Fruit fly (Drosophila melanogaster) whole organism, embryonic: ENCODE data around the gene not.
A peak's percentile ranks its signal among the peaks of the same experiment; 100 is the strongest.

ENCODE experiments used
- BEAF-32 ChIP-seq: fragments of 200-800 bp; sonication (Bioruptor generic); optimal IDR thresholded peaks from 3 replicates; lab custom pipeline; 2017; ENCODE audit warnings: missing biosample characterization, missing genetic modification characterization, mild to moderate bottlenecking, moderate library complexity, missing genetic modification reagents
- Bdp1 ChIP-seq: fragments of 200-800 bp; sonication (Bioruptor generic); optimal IDR thresholded peaks from 3 replicates; lab custom pipeline; 2016; ENCODE audit warnings: missing biosample characterization, missing genetic modification characterization
- CG10147 ChIP-seq: fragments of 200-800 bp; sonication (Bioruptor generic); optimal IDR thresholded peaks from 2 replicates; lab custom pipeline; 2019; ENCODE audit warnings: missing biosample characterization, mild to moderate bottlenecking, missing genetic modification characterization, moderate library complexity
- CG11695 ChIP-seq: fragments of 200-800 bp; sonication (Bioruptor generic); IDR thresholded peaks from 3 replicates; pipeline ENCODE4 v1.3.6; 2022; ENCODE audit warnings: missing biosample characterization, missing genetic modification characterization
- CG11696 ChIP-seq: fragments of 200-800 bp; sonication (Bioruptor generic); IDR thresholded peaks from 2 replicates; pipeline ENCODE4 v1.3.6; 2022; ENCODE audit warnings: missing biosample characterization, missing genetic modification characterization
- CG12391 ChIP-seq: fragments of 200-800 bp; sonication (Bioruptor generic); optimal IDR thresholded peaks from 3 replicates; lab custom pipeline; 2018; ENCODE audit warnings: missing biosample characterization, mild to moderate bottlenecking, missing genetic modification characterization, moderate library complexity
- CG12659 ChIP-seq: fragments of 200-800 bp; sonication (Bioruptor generic); optimal IDR thresholded peaks from 3 replicates; lab custom pipeline; 2017; ENCODE audit warnings: mild to moderate bottlenecking, missing biosample characterization, missing genetic modification reagents, missing genetic modification characterization
- CG12744 ChIP-seq: fragments of 200-800 bp; sonication (Bioruptor generic); optimal IDR thresholded peaks from 2 replicates; lab custom pipeline; 2016; ENCODE audit warnings: missing biosample characterization, missing genetic modification characterization
- CG13624 ChIP-seq: fragments of 200-800 bp; sonication (Bioruptor generic); optimal IDR thresholded peaks from 2 replicates; lab custom pipeline; 2016; ENCODE audit warnings: missing biosample characterization, missing genetic modification characterization
- CG17829 ChIP-seq: fragments of 200-800 bp; optimal IDR thresholded peaks from 2 replicates; lab custom pipeline; 2019; ENCODE audit warnings: missing biosample characterization, mild to moderate bottlenecking, missing genetic modification characterization, moderate library complexity
- CG18476 ChIP-seq: fragments of 200-800 bp; sonication (Bioruptor generic); optimal IDR thresholded peaks from 2 replicates; lab custom pipeline; 2016; ENCODE audit warnings: missing biosample characterization, mild to moderate bottlenecking, missing genetic modification characterization
- CG30020 ChIP-seq: fragments of 200-800 bp; optimal IDR thresholded peaks from 2 replicates; lab custom pipeline; 2019; ENCODE audit warnings: missing biosample characterization, mild to moderate bottlenecking, missing genetic modification characterization, moderate library complexity
- CG31224 ChIP-seq: fragments of 200-800 bp; sonication (Bioruptor generic); IDR thresholded peaks from 2 replicates; pipeline ENCODE4 v1.3.6; 2022; ENCODE audit warnings: missing biosample characterization, missing genetic modification characterization
- CG34422 ChIP-seq: fragments of 200-800 bp; sonication (Bioruptor generic); IDR thresholded peaks from 3 replicates; pipeline ENCODE4 v1.3.6; 2022; ENCODE audit warnings: missing biosample characterization, missing genetic modification characterization
- CG4404 ChIP-seq: fragments of 200-800 bp; sonication (Bioruptor generic); IDR thresholded peaks from 2 replicates; pipeline ENCODE4 v1.3.6; 2022; ENCODE audit warnings: missing biosample characterization, missing genetic modification characterization
- CG4707 ChIP-seq: fragments of 200-800 bp; sonication (Bioruptor generic); optimal IDR thresholded peaks from 2 replicates; lab custom pipeline; 2018; ENCODE audit warnings: missing biosample characterization, mild to moderate bottlenecking, missing genetic modification characterization, moderate library complexity
- CG5953 ChIP-seq: fragments of 200-800 bp; sonication (Bioruptor generic); IDR thresholded peaks from 2 replicates; pipeline ENCODE4 v1.3.6; 2022; ENCODE audit warnings: missing biosample characterization, missing genetic modification characterization
- CG7987 ChIP-seq: fragments of 200-800 bp; sonication (Bioruptor generic); optimal IDR thresholded peaks from 2 replicates; lab custom pipeline; 2018; ENCODE audit warnings: missing biosample characterization, mild to moderate bottlenecking, missing genetic modification characterization, moderate library complexity
- CG8281 ChIP-seq: fragments of 200-800 bp; sonication (Bioruptor generic); optimal IDR thresholded peaks from 2 replicates; lab custom pipeline; 2018; ENCODE audit warnings: missing biosample characterization, mild to moderate bottlenecking, missing genetic modification characterization, moderate library complexity
- CHES-1-like ChIP-seq: fragments of 200-800 bp; sonication (Bioruptor generic); optimal IDR thresholded peaks from 2 replicates; lab custom pipeline; 2016; ENCODE audit warnings: missing biosample characterization, missing genetic modification characterization
- Dbx ChIP-seq: fragments of 200-800 bp; sonication (Bioruptor generic); IDR thresholded peaks from 3 replicates; pipeline ENCODE4 v1.3.6; 2022; ENCODE audit warnings: missing biosample characterization, missing genetic modification characterization
- Dfd ChIP-seq, 2 experiments: fragments of >200 bp; optimal IDR thresholded peaks; 2 replicates each; lab custom pipeline; 2017; ENCODE audit warnings: missing biosample characterization in 2 of 2, missing genetic modification characterization in 2 of 2
- Doc2 ChIP-seq: fragments of 200-800 bp; sonication (Bioruptor generic); IDR thresholded peaks from 2 replicates; pipeline ENCODE4 v1.3.6; 2022; ENCODE audit warnings: missing biosample characterization, missing genetic modification characterization
- HLH3B ChIP-seq: fragments of 200-800 bp; sonication (Bioruptor generic); IDR thresholded peaks from 2 replicates; pipeline ENCODE4 v1.3.6; 2022; ENCODE audit warnings: missing biosample characterization, missing genetic modification characterization
- HmgZ ChIP-seq: fragments of 200-800 bp; sonication (Bioruptor generic); optimal IDR thresholded peaks from 2 replicates; lab custom pipeline; 2018; ENCODE audit warnings: missing biosample characterization, mild to moderate bottlenecking, missing genetic modification characterization
- Hmx ChIP-seq: fragments of 200-800 bp; sonication (Bioruptor generic); optimal IDR thresholded peaks from 2 replicates; lab custom pipeline; 2016; ENCODE audit warnings: missing biosample characterization, missing genetic modification characterization
- Hr3 ChIP-seq: fragments of 200-800 bp; sonication (Bioruptor generic); optimal IDR thresholded peaks from 3 replicates; lab custom pipeline; 2016; ENCODE audit warnings: missing biosample characterization, missing genetic modification characterization
- Hr39 ChIP-seq: fragments of >200 bp; optimal IDR thresholded peaks from 2 replicates; lab custom pipeline; 2017
- Med ChIP-seq: fragments of 200-800 bp; sonication (Bioruptor generic); peaks from one replicate; lab custom pipeline; 2016; ENCODE audit warnings: missing biosample characterization, missing genetic modification characterization, mild to moderate bottlenecking, inconsistent platforms, moderate library complexity
- Mrtf ChIP-seq: fragments of 200-800 bp; sonication (Bioruptor generic); IDR thresholded peaks from 3 replicates; pipeline ENCODE4 v1.3.6; 2022; ENCODE audit warnings: missing biosample characterization, missing genetic modification characterization
- NC2β ChIP-seq: fragments of 200-800 bp; sonication (Bioruptor generic); optimal IDR thresholded peaks from 2 replicates; lab custom pipeline; 2016; ENCODE audit warnings: missing biosample characterization, missing genetic modification characterization
- Spps ChIP-seq: fragments of 200-800 bp; sonication (Bioruptor generic); optimal IDR thresholded peaks from 2 replicates; lab custom pipeline; 2018; ENCODE audit warnings: missing biosample characterization, mild to moderate bottlenecking, missing genetic modification characterization
- Sry-β ChIP-seq: fragments of 200-800 bp; sonication (Bioruptor generic); optimal IDR thresholded peaks from 2 replicates; lab custom pipeline; 2018; ENCODE audit warnings: missing biosample characterization, mild to moderate bottlenecking, missing genetic modification characterization, moderate library complexity
- Stat92E ChIP-seq, 3 experiments: fragments of >200 bp in 2 of 3; fragments of 200-800 bp in 1 of 3; sonication (Bioruptor generic) in 1 of 3; optimal IDR thresholded peaks; 2 replicates each; lab custom pipeline; 2017 to 2019; ENCODE audit warnings: missing biosample characterization in 3 of 3, missing genetic modification characterization in 3 of 3, mild to moderate bottlenecking in 1 of 3, moderate library complexity in 1 of 3
- Trl ChIP-seq, 3 experiments: fragments of >200 bp in 2 of 3; fragments of 200-800 bp in 1 of 3; sonication (Bioruptor generic) in 1 of 3; optimal IDR thresholded peaks; 2 replicates in 1 of 3; 3 replicates in 2 of 3; lab custom pipeline; 2016 to 2017; ENCODE audit warnings: missing biosample characterization in 1 of 3, missing genetic modification characterization in 1 of 3
- Xbp1 ChIP-seq: fragments of 200-800 bp; sonication (Bioruptor generic); optimal IDR thresholded peaks from 3 replicates; lab custom pipeline; 2016; ENCODE audit warnings: missing biosample characterization, mild to moderate bottlenecking, missing genetic modification characterization
- bsh ChIP-seq, 2 experiments: fragments of 200-800 bp; sonication (Bioruptor generic); optimal IDR thresholded peaks; 2 replicates each; lab custom pipeline; 2017 to 2018; ENCODE audit warnings: mild to moderate bottlenecking in 2 of 2, missing biosample characterization in 2 of 2, missing genetic modification characterization in 2 of 2, moderate library complexity in 1 of 2
- chif ChIP-seq, 2 experiments: fragments of 200-800 bp; sonication (Bioruptor generic); optimal IDR thresholded peaks; 3 replicates each; lab custom pipeline; 2016; ENCODE audit warnings: missing biosample characterization in 2 of 2, missing genetic modification characterization in 2 of 2
- chm ChIP-seq: fragments of 200-800 bp; sonication (Bioruptor generic); IDR thresholded peaks from 2 replicates; pipeline ENCODE4 v1.3.6; 2022; ENCODE audit warnings: missing biosample characterization, missing genetic modification characterization
- crp ChIP-seq, 2 experiments: fragments of 200-800 bp; sonication (Bioruptor generic); optimal IDR thresholded peaks; 2 replicates in 1 of 2; 3 replicates in 1 of 2; lab custom pipeline; 2017; ENCODE audit warnings: missing biosample characterization in 2 of 2, missing genetic modification characterization in 2 of 2, mild to moderate bottlenecking in 1 of 2, moderate library complexity in 1 of 2
- h ChIP-seq: fragments of >200 bp; optimal IDR thresholded peaks from 2 replicates; lab custom pipeline; 2017
- jing ChIP-seq: fragments of 200-800 bp; sonication (Bioruptor generic); optimal IDR thresholded peaks from 2 replicates; lab custom pipeline; 2018; ENCODE audit warnings: missing biosample characterization, mild to moderate bottlenecking, missing genetic modification characterization
- jumu ChIP-seq: fragments of 200-800 bp; sonication (Bioruptor generic); optimal IDR thresholded peaks from 3 replicates; lab custom pipeline; 2016; ENCODE audit warnings: missing biosample characterization, missing genetic modification characterization
- nerfin-1 ChIP-seq: fragments of 200-800 bp; sonication (Bioruptor generic); optimal IDR thresholded peaks from 3 replicates; lab custom pipeline; 2019; ENCODE audit warnings: missing biosample characterization, mild to moderate bottlenecking, missing genetic modification characterization, moderate library complexity
- sens ChIP-seq: fragments of 200-800 bp; sonication (Bioruptor generic); peaks from one replicate; lab custom pipeline; 2016; ENCODE audit warnings: missing biosample characterization, missing genetic modification characterization
- shn ChIP-seq: fragments of 200-800 bp; sonication (Bioruptor generic); optimal IDR thresholded peaks from 3 replicates; lab custom pipeline; 2016; ENCODE audit warnings: missing biosample characterization, missing genetic modification characterization
- slou ChIP-seq: fragments of 200-800 bp; sonication (Bioruptor generic); optimal IDR thresholded peaks from 3 replicates; lab custom pipeline; 2016; ENCODE audit warnings: missing biosample characterization, missing genetic modification characterization
- ssp ChIP-seq: fragments of 200-800 bp; sonication (Bioruptor generic); IDR thresholded peaks from 2 replicates; pipeline ENCODE4 v1.3.6; 2022; ENCODE audit warnings: missing biosample characterization, missing genetic modification characterization
- trem ChIP-seq: fragments of 200-800 bp; optimal IDR thresholded peaks from 3 replicates; lab custom pipeline; 2019; ENCODE audit warnings: missing biosample characterization, mild to moderate bottlenecking, missing genetic modification characterization, moderate library complexity
- ttk ChIP-seq: fragments of 200-800 bp; sonication (Bioruptor generic); IDR thresholded peaks from 2 replicates; pipeline ENCODE4 v2.1.2; 2022; ENCODE audit warnings: missing biosample characterization, missing genetic modification characterization
- unc-4 ChIP-seq: fragments of 200-800 bp; sonication (Bioruptor generic); IDR thresholded peaks from 2 replicates; pipeline ENCODE4 v1.3.6; 2022; ENCODE audit warnings: missing biosample characterization, missing genetic modification characterization; ENCODE audit not compliant: partially characterized antibody
- wdn ChIP-seq: fragments of 200-800 bp; sonication (Bioruptor generic); IDR thresholded peaks from 2 replicates; pipeline ENCODE4 v1.3.6; 2022; ENCODE audit warnings: missing biosample characterization, missing genetic modification characterization

not gene

dm6 chr3L:18667115-18667514 lies 45.2 kb upstream of the not start, which contains the start of gene CG42495:
TSS of gene CG42495 (plus strand) at chr3L:18667361.
- no peak for TF ChIP-seq CG12744 (GFP tag; lab: Kevin White, UChicago)
- TF ChIP-seq Xbp1 = peak; percentile 3
- no peak for TF ChIP-seq jing (GFP tag; lab: Kevin White, UChicago)
- no peak for TF ChIP-seq HLH3B (GFP tag; lab: Robert Waterston, UW)
- no peak for TF ChIP-seq unc-4
- no peak for TF ChIP-seq jumu (GFP tag; lab: Kevin White, UChicago)
- TF ChIP-seq Stat92E (GFP tag; optimal IDR thresholded peaks at IDR 0.05; lab: Kevin White, UChicago) = no peak
- TF ChIP-seq CG8281 (tag; lab: Kevin White, UChicago) = no peak
- no peak for TF ChIP-seq bsh (GFP tag; optimal IDR thresholded peaks at IDR 0.05; lab: Kevin White, UChicago)
- TF ChIP-seq CG7987 (GFP tag; lab: Kevin White, UChicago) = no peak
- TF ChIP-seq ssp (GFP tag; lab: Robert Waterston, UW) = no peak
- TF ChIP-seq CG4404 (GFP tag; lab: Robert Waterston, UW) = no peak
- no peak for TF ChIP-seq chm (GFP tag; lab: Robert Waterston, UW)
- no peak for TF ChIP-seq Hr3 (GFP tag; lab: Kevin White, UChicago)
- TF ChIP-seq Dfd (GFP tag; optimal IDR thresholded peaks at IDR 0.05; lab: Kevin White, UChicago) = no peak
- TF ChIP-seq HmgZ = peak; percentile 18
- peak; percentile 13; the same call in 1 of the 3 replicates for TF ChIP-seq CG34422 (GFP tag; lab: Robert Waterston, UW)
- TF ChIP-seq wdn (GFP tag; lab: Robert Waterston, UW) = no peak
- TF ChIP-seq CG11696 = no peak
- TF ChIP-seq CG12659 (GFP tag; lab: Kevin White, UChicago) = peak; percentile 38
- TF ChIP-seq shn = no peak
- no peak for TF ChIP-seq h (lab: Kevin White, UChicago)
- no peak for TF ChIP-seq Sry-β (GFP tag; lab: Kevin White, UChicago)
- TF ChIP-seq BEAF-32 = peak; percentile 22
- TF ChIP-seq Doc2 (GFP tag; lab: Robert Waterston, UW) = no peak
- TF ChIP-seq chif (GFP tag; optimal IDR thresholded peaks at IDR 0.05; lab: Kevin White, UChicago) = no peak
- TF ChIP-seq nerfin-1 (tag; lab: Kevin White, UChicago) = peak; percentile 30
- TF ChIP-seq CG31224 (GFP tag; lab: Robert Waterston, UW) = no peak
- no peak for TF ChIP-seq CG4707 (GFP tag; lab: Kevin White, UChicago)
- TF ChIP-seq Dbx = no peak
- no peak for TF ChIP-seq slou (GFP tag; lab: Kevin White, UChicago)
- TF ChIP-seq Hr39 (lab: Kevin White, UChicago) = no peak
- TF ChIP-seq Med = peak; percentile 66
- no peak for TF ChIP-seq CG10147 (GFP tag; lab: Kevin White, UChicago)
- no peak for TF ChIP-seq Bdp1 (GFP tag; lab: Kevin White, UChicago)
- TF ChIP-seq Spps (tag; lab: Kevin White, UChicago) = no peak
- TF ChIP-seq CG5953 (GFP tag; lab: Robert Waterston, UW) = no peak
- no peak for TF ChIP-seq CG12391
- no peak for TF ChIP-seq Hmx (GFP tag; lab: Kevin White, UChicago)
- no peak for TF ChIP-seq Mrtf (GFP tag; lab: Robert Waterston, UW)
- peak; percentile 10 for TF ChIP-seq CG17829
- no peak for TF ChIP-seq CG18476 (GFP tag; lab: Kevin White, UChicago)
- peak; percentile 99 for TF ChIP-seq trem (tag; lab: Kevin White, UChicago)
- TF ChIP-seq CG30020 (tag; lab: Kevin White, UChicago) = no peak
- TF ChIP-seq CG13624 (GFP tag; lab: Kevin White, UChicago) = peak; percentile 6
- peak; percentile 9 for TF ChIP-seq CHES-1-like (GFP tag; lab: Kevin White, UChicago)
- peak; percentile 93 to 99 for TF ChIP-seq crp (GFP tag; optimal IDR thresholded peaks at IDR 0.05; lab: Kevin White, UChicago)
- no peak for TF ChIP-seq Trl (optimal IDR thresholded peaks at IDR 0.05; lab: Kevin White, UChicago)
- TF ChIP-seq Trl (GFP tag; optimal IDR thresholded peaks at IDR 0.05; lab: Kevin White, UChicago) = no peak
- peak; percentile 82 for TF ChIP-seq sens
- TF ChIP-seq CG11695 (GFP tag; lab: Robert Waterston, UW) = no peak
- TF ChIP-seq NC2β (GFP tag; lab: Kevin White, UChicago) = no peak
- no peak for TF ChIP-seq ttk (GFP tag; lab: Robert Waterston, UW)
